Worm (Caenorhabditis elegans): ENCODE results near the gene lys-3.

ce11 chrV:10245615-10246014 is 37.7 kb downstream of the lys-3 start:
- TF ChIP-seq unc-62 (GFP tag; optimal IDR thresholded peaks at IDR 0.05) (no peak), fos-1 (tag; optimal IDR thresholded peaks at IDR 0.05) (no peak), nhr-237 (tag; optimal IDR thresholded peaks at IDR 0.05) (no peak), tbx-2 (tag; optimal IDR thresholded peaks at IDR 0.05) (no peak), ceh-82 (tag; optimal IDR thresholded peaks at IDR 0.05) (no peak), egl-27 (tag; optimal IDR thresholded peaks at IDR 0.05) (no peak), snpc-4 (tag; optimal IDR thresholded peaks at IDR 0.05) (no peak), skn-1 (tag; optimal IDR thresholded peaks at IDR 0.05) (no peak), unc-39 (tag; optimal IDR thresholded peaks at IDR 0.05) (no peak), ztf-11 (tag; optimal IDR thresholded peaks at IDR 0.05) (no peak), zag-1 (tag; optimal IDR thresholded peaks at IDR 0.05) (no peak)

Measured in whole organism, L3 larva.